Worm (Caenorhabditis elegans): Measurements from ENCODE around the gene aakg-4.

aakg-4 gene

ce11 chrX:2344666-2345065, 25.5 kb upstream of the aakg-4 start, which contains the start of gene nlp-2:
nlp-2 (minus strand) TSS chrX:2344766.
- TF ChIP-seq mdl-1 (tag; optimal IDR thresholded peaks at IDR 0.05): no peak
- TF ChIP-seq nhr-67 (tag; optimal IDR thresholded peaks at IDR 0.05): no peak
- TF ChIP-seq nhr-237 (tag; optimal IDR thresholded peaks at IDR 0.05): no peak
- TF ChIP-seq lsy-12 (tag; optimal IDR thresholded peaks at IDR 0.05): no peak
- TF ChIP-seq unc-62 (GFP tag; optimal IDR thresholded peaks at IDR 0.05): no peak
- no peak for TF ChIP-seq snpc-4 (tag; optimal IDR thresholded peaks at IDR 0.05)
- TF ChIP-seq lin-39 (tag; optimal IDR thresholded peaks at IDR 0.05): no peak
- no peak for TF ChIP-seq elt-2 (tag; optimal IDR thresholded peaks at IDR 0.05)
- no peak for TF ChIP-seq ztf-11 (tag; optimal IDR thresholded peaks at IDR 0.05)
- TF ChIP-seq pha-4 (tag; optimal IDR thresholded peaks at IDR 0.05): no peak
- TF ChIP-seq nhr-43 (tag; optimal IDR thresholded peaks at IDR 0.05; ENCODE audit: poor library complexity, severe bottlenecking): no peak
- TF ChIP-seq nhr-23 (tag; optimal IDR thresholded peaks at IDR 0.05): no peak
- no peak for TF ChIP-seq nhr-11 (tag; optimal IDR thresholded peaks at IDR 0.05)
- TF ChIP-seq daf-12 (tag; optimal IDR thresholded peaks at IDR 0.05): no peak
- no peak for TF ChIP-seq hmg-11 (tag; optimal IDR thresholded peaks at IDR 0.05)
- TF ChIP-seq nhr-76 (tag; optimal IDR thresholded peaks at IDR 0.05): no peak
- no peak for TF ChIP-seq fkh-10 (GFP tag; optimal IDR thresholded peaks at IDR 0.05)
- TF ChIP-seq fos-1 (tag; optimal IDR thresholded peaks at IDR 0.05): no peak

ce11 chrX:2344104-2344503, 25.0 kb upstream of the aakg-4 start:
- TF ChIP-seq fos-1 (tag; optimal IDR thresholded peaks at IDR 0.05): no peak
- no peak for TF ChIP-seq nhr-43 (tag; optimal IDR thresholded peaks at IDR 0.05; ENCODE audit: poor library complexity, severe bottlenecking)
- no peak for TF ChIP-seq nhr-28 (tag; optimal IDR thresholded peaks at IDR 0.05)
- no peak for TF ChIP-seq nhr-76 (tag; optimal IDR thresholded peaks at IDR 0.05)
- TF ChIP-seq elt-3 (tag; optimal IDR thresholded peaks at IDR 0.05): no peak
- no peak for TF ChIP-seq eor-1 (tag; optimal IDR thresholded peaks at IDR 0.05)
- TF ChIP-seq R02D3.7 (tag; optimal IDR thresholded peaks at IDR 0.05): no peak
- no peak for TF ChIP-seq daf-12 (tag; optimal IDR thresholded peaks at IDR 0.05)
- no peak for TF ChIP-seq ztf-11 (tag; optimal IDR thresholded peaks at IDR 0.05)
- TF ChIP-seq ceh-82 (tag; optimal IDR thresholded peaks at IDR 0.05): no peak

DNA sequence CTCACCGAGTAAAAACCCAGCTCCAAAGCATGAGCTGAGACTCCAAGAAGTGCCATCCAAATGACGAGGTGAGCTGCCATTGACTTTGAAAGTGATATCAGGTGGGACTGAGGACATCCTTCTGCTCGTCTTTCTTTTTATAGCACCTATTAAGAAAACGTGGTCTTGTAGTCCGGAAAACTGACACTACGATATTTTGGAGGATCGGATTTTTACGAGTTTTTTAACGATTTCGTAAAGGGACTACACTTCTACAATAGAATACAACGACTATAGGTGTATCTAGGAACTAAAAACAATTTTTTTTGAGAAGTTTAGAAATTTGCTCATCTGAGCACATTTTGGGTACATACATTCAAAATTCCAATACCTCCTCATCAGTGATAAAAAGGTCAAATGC, 23.7 kb upstream of the aakg-4 start, which contains the start of gene nlp-23:
Gene nlp-23, minus strand, starts transcription at position 101 of the 400 bp plus-strand sequence.
- no peak for TF ChIP-seq nhr-77 (tag; optimal IDR thresholded peaks at IDR 0.05)
- no peak for TF ChIP-seq hmg-11 (tag; optimal IDR thresholded peaks at IDR 0.05)

DNA sequence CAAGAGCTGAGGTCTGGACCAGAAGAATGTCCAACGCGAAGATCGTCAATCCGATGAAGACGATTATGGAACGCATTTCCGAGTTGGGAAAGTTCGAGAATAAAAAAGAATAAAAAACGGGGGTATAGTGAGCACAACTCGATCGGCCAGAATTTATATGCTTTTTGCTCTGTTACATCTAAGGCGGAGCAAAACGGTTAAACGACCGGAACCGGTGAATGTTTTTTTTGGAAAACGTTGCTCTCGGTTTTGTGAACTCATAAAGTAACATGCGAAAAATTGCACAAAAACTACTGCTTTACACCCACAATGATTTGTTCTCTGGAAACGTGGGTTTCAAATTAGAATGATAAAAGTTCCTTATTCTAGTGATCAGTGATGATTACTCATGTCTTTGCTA, 22.9 kb upstream of the aakg-4 start, which contains the start of gene nlp-22:
Gene nlp-22, minus strand, starts transcription at position 101 of the 400 bp plus-strand sequence.
- no peak for TF ChIP-seq mml-1 (tag; optimal IDR thresholded peaks at IDR 0.05)

ce11 chrX:2338210-2338609, 19.1 kb upstream of the aakg-4 start, which contains the start of gene nlp-45:
nlp-45 (minus strand) TSS chrX:2338310.
- no peak for TF ChIP-seq nhr-76 (tag; optimal IDR thresholded peaks at IDR 0.05)

- no peak for TF ChIP-seq ZK546.5 (tag; optimal IDR thresholded peaks at IDR 0.05)
- no peak for TF ChIP-seq sea-2 (GFP tag; optimal IDR thresholded peaks at IDR 0.05)
- no peak for TF ChIP-seq egl-5 (tag; optimal IDR thresholded peaks at IDR 0.05)
- TF ChIP-seq mml-1 (tag; optimal IDR thresholded peaks at IDR 0.05): no peak
- TF ChIP-seq snpc-4 (tag; optimal IDR thresholded peaks at IDR 0.05): no peak
- no peak for TF ChIP-seq ceh-28 (tag; optimal IDR thresholded peaks at IDR 0.05)
- no peak for TF ChIP-seq ceh-82 (tag; optimal IDR thresholded peaks at IDR 0.05)
- no peak for TF ChIP-seq ama-1 (optimal IDR thresholded peaks at IDR 0.05)
- no peak for TF ChIP-seq nhr-77 (tag; optimal IDR thresholded peaks at IDR 0.05)
- no peak for TF ChIP-seq hmg-11 (tag; optimal IDR thresholded peaks at IDR 0.05)
- no peak for TF ChIP-seq elt-1 (tag; optimal IDR thresholded peaks at IDR 0.05)
Measured at ce11 chrX:2335384-2335783, 16.2 kb upstream of the aakg-4 start, which contains the start of gene T01B6.1. T01B6.1 (plus strand) TSS chrX:2335684.

- TF ChIP-seq nhr-25 (tag; optimal IDR thresholded peaks at IDR 0.05) (peak; percentile 23), lin-15B (tag; optimal IDR thresholded peaks at IDR 0.05) (no peak)
Measured at ce11 chrX:2330494-2330893, 11.4 kb upstream of the aakg-4 start.
